Fruit fly (Drosophila melanogaster) whole organism, embryonic: Measurements from ENCODE around the gene gish.
A peak's percentile ranks its signal among the peaks of the same experiment; 100 is the strongest.

Source experiments
- ATbp ChIP-seq: fragments of 200-800 bp; sonication (Bioruptor generic); optimal IDR thresholded peaks from 2 replicates; lab custom pipeline; 2017; ENCODE audit warnings: missing biosample characterization, mild to moderate bottlenecking, missing genetic modification characterization, missing genetic modification reagents
- CG1024 ChIP-seq: fragments of 200-800 bp; sonication (Bioruptor generic); IDR thresholded peaks from 2 replicates; pipeline ENCODE4 v1.3.6; 2022; ENCODE audit warnings: missing biosample characterization, missing genetic modification characterization
- CG10321 ChIP-seq: fragments of 200-800 bp; sonication (Bioruptor generic); IDR thresholded peaks from 2 replicates; pipeline ENCODE4 v1.3.6; 2022; ENCODE audit warnings: missing biosample characterization, missing genetic modification characterization
- CG10462 ChIP-seq: fragments of 200-800 bp; sonication (Bioruptor generic); optimal IDR thresholded peaks from 2 replicates; lab custom pipeline; 2016; ENCODE audit warnings: missing biosample characterization, missing genetic modification characterization
- CG10959 ChIP-seq: fragments of 200-800 bp; sonication (Bioruptor generic); IDR thresholded peaks from 2 replicates; pipeline ENCODE4 v1.3.6; 2022; ENCODE audit warnings: missing biosample characterization, missing genetic modification characterization
- CG14441 ChIP-seq: fragments of 200-800 bp; sonication (Bioruptor generic); IDR thresholded peaks from 2 replicates; pipeline ENCODE4 v1.3.6; 2022; ENCODE audit warnings: missing biosample characterization, missing genetic modification characterization
- CG15696 ChIP-seq: fragments of 200-800 bp; sonication (Bioruptor generic); optimal IDR thresholded peaks from 2 replicates; lab custom pipeline; 2019; ENCODE audit warnings: missing biosample characterization, mild to moderate bottlenecking, missing genetic modification characterization, moderate library complexity
- CG1603 ChIP-seq: fragments of 200-800 bp; sonication (Bioruptor generic); optimal IDR thresholded peaks from 2 replicates; lab custom pipeline; 2019; ENCODE audit warnings: missing biosample characterization, mild to moderate bottlenecking, missing genetic modification characterization, moderate library complexity
- CG17186 ChIP-seq: fragments of 200-800 bp; sonication (Bioruptor generic); optimal IDR thresholded peaks from 3 replicates; lab custom pipeline; 2017; ENCODE audit warnings: missing biosample characterization, missing genetic modification reagents, missing genetic modification characterization
- CG17912 ChIP-seq: fragments of 200-800 bp; sonication (Bioruptor generic); optimal IDR thresholded peaks from 2 replicates; lab custom pipeline; 2018; ENCODE audit warnings: missing biosample characterization, mild to moderate bottlenecking, missing genetic modification characterization
- CG18476 ChIP-seq: fragments of 200-800 bp; sonication (Bioruptor generic); optimal IDR thresholded peaks from 2 replicates; lab custom pipeline; 2016; ENCODE audit warnings: missing biosample characterization, mild to moderate bottlenecking, missing genetic modification characterization
- CG33557 ChIP-seq: fragments of 200-800 bp; sonication (Bioruptor generic); optimal IDR thresholded peaks from 2 replicates; lab custom pipeline; 2019; ENCODE audit warnings: missing biosample characterization, mild to moderate bottlenecking, missing genetic modification characterization, moderate library complexity
- CG4820 ChIP-seq: fragments of 200-800 bp; sonication (Bioruptor generic); optimal IDR thresholded peaks from 3 replicates; lab custom pipeline; 2016; ENCODE audit warnings: missing biosample characterization, missing genetic modification characterization
- CG6254 ChIP-seq: fragments of 200-800 bp; sonication (Bioruptor generic); optimal IDR thresholded peaks from 3 replicates; lab custom pipeline; 2017; ENCODE audit warnings: mild to moderate bottlenecking, missing biosample characterization, missing genetic modification reagents, missing genetic modification characterization
- CG6654 ChIP-seq: fragments of 200-800 bp; sonication (Bioruptor generic); optimal IDR thresholded peaks from 2 replicates; lab custom pipeline; 2017; ENCODE audit warnings: missing biosample characterization, mild to moderate bottlenecking, missing genetic modification characterization
- CG6791 ChIP-seq: fragments of 200-800 bp; sonication (Bioruptor generic); IDR thresholded peaks from 3 replicates; pipeline ENCODE4 v1.3.6; 2022; ENCODE audit warnings: missing biosample characterization, missing genetic modification characterization; ENCODE audit not compliant: partially characterized antibody
- CG7357 ChIP-seq: fragments of 200-800 bp; sonication (Bioruptor generic); IDR thresholded peaks from 3 replicates; pipeline ENCODE4 v1.3.6; 2022; ENCODE audit warnings: missing biosample characterization, missing genetic modification characterization
- CHES-1-like ChIP-seq: fragments of 200-800 bp; sonication (Bioruptor generic); optimal IDR thresholded peaks from 2 replicates; lab custom pipeline; 2016; ENCODE audit warnings: missing biosample characterization, missing genetic modification characterization
- D ChIP-seq, 2 experiments: fragments of 200-800 bp in 1 of 2; fragments of >200 bp in 1 of 2; sonication (Bioruptor generic) in 1 of 2; optimal IDR thresholded peaks; 2 replicates in 1 of 2; 3 replicates in 1 of 2; lab custom pipeline; 2017; ENCODE audit warnings: mild to moderate bottlenecking in 1 of 2, missing biosample characterization in 1 of 2, missing genetic modification characterization in 1 of 2, missing genetic modification reagents in 1 of 2
- Drgx ChIP-seq: fragments of 200-800 bp; sonication (Bioruptor generic); IDR thresholded peaks from 2 replicates; pipeline ENCODE4 v1.3.6; 2022; ENCODE audit warnings: missing biosample characterization, missing genetic modification characterization
- HLHmδ ChIP-seq: fragments of 200-800 bp; sonication (Bioruptor generic); optimal IDR thresholded peaks from 2 replicates; lab custom pipeline; 2018; ENCODE audit warnings: missing biosample characterization, mild to moderate bottlenecking, missing genetic modification characterization, moderate library complexity
- Hr3 ChIP-seq: fragments of 200-800 bp; sonication (Bioruptor generic); optimal IDR thresholded peaks from 3 replicates; lab custom pipeline; 2016; ENCODE audit warnings: missing biosample characterization, missing genetic modification characterization
- Med ChIP-seq: fragments of 200-800 bp; sonication (Bioruptor generic); peaks from one replicate; lab custom pipeline; 2016; ENCODE audit warnings: missing biosample characterization, missing genetic modification characterization, mild to moderate bottlenecking, inconsistent platforms, moderate library complexity
- Opbp ChIP-seq: fragments of 200-800 bp; sonication (Bioruptor generic); IDR thresholded peaks from 3 replicates; pipeline ENCODE4 v1.3.6; 2022; ENCODE audit warnings: missing biosample characterization, missing genetic modification characterization; ENCODE audit not compliant: partially characterized antibody
- Sox100B ChIP-seq: fragments of 200-800 bp; sonication (Bioruptor generic); optimal IDR thresholded peaks from 3 replicates; lab custom pipeline; 2018; ENCODE audit warnings: missing biosample characterization, mild to moderate bottlenecking, missing genetic modification characterization
- Xrp1 ChIP-seq: fragments of 200-800 bp; sonication (Bioruptor generic); IDR thresholded peaks from 2 replicates; pipeline ENCODE4 v1.3.6; 2022; ENCODE audit warnings: missing biosample characterization, missing genetic modification characterization
- ac ChIP-seq: fragments of 200-800 bp; sonication (Bioruptor generic); optimal IDR thresholded peaks from 3 replicates; lab custom pipeline; 2017; ENCODE audit warnings: missing biosample characterization, mild to moderate bottlenecking, missing genetic modification characterization
- br ChIP-seq: fragments of >200 bp; optimal IDR thresholded peaks from 2 replicates; lab custom pipeline; 2017
- bsh ChIP-seq, 2 experiments: fragments of 200-800 bp; sonication (Bioruptor generic); optimal IDR thresholded peaks; 2 replicates each; lab custom pipeline; 2017 to 2018; ENCODE audit warnings: mild to moderate bottlenecking in 2 of 2, missing biosample characterization in 2 of 2, missing genetic modification characterization in 2 of 2, moderate library complexity in 1 of 2
- cad ChIP-seq: fragments of >200 bp; optimal IDR thresholded peaks from 2 replicates; lab custom pipeline; 2017; ENCODE audit warnings: missing biosample characterization, missing genetic modification characterization
- chinmo ChIP-seq: fragments of 200-800 bp; sonication (Bioruptor generic); IDR thresholded peaks from 4 replicates; pipeline ENCODE4 v1.3.6; 2022; ENCODE audit warnings: missing biosample characterization, missing genetic modification characterization; ENCODE audit not compliant: partially characterized antibody
- ci ChIP-seq: fragments of 200-800 bp; sonication (Bioruptor generic); IDR thresholded peaks from 3 replicates; pipeline ENCODE4 v1.3.6; 2022; ENCODE audit warnings: missing biosample characterization, missing genetic modification characterization
- dm ChIP-seq: fragments of 200-800 bp; sonication (Bioruptor generic); optimal IDR thresholded peaks from 3 replicates; lab custom pipeline; 2016; ENCODE audit warnings: missing biosample characterization, missing genetic modification characterization
- dpn ChIP-seq, 2 experiments: fragments of 200-800 bp; sonication (Bioruptor generic); optimal IDR thresholded peaks; 3 replicates each; lab custom pipeline; 2016; ENCODE audit warnings: missing biosample characterization in 2 of 2, missing genetic modification characterization in 2 of 2
- fd102C ChIP-seq: fragments of 200-800 bp; sonication (Bioruptor generic); optimal IDR thresholded peaks from 2 replicates; lab custom pipeline; 2018; ENCODE audit warnings: missing biosample characterization, mild to moderate bottlenecking, missing genetic modification characterization, moderate library complexity
- jumu ChIP-seq: fragments of 200-800 bp; sonication (Bioruptor generic); optimal IDR thresholded peaks from 3 replicates; lab custom pipeline; 2016; ENCODE audit warnings: missing biosample characterization, missing genetic modification characterization
- kni ChIP-seq: fragments of 200-800 bp; sonication (Bioruptor generic); optimal IDR thresholded peaks from 3 replicates; lab custom pipeline; 2017; ENCODE audit warnings: mild to moderate bottlenecking, missing biosample characterization, missing genetic modification reagents, missing genetic modification characterization
- lov ChIP-seq, 2 experiments: fragments of 200-800 bp in 1 of 2; fragments of >200 bp in 1 of 2; sonication (Bioruptor generic) in 1 of 2; IDR thresholded peaks in 1 of 2; optimal IDR thresholded peaks in 1 of 2; 2 replicates in 1 of 2; 3 replicates in 1 of 2; pipeline versions ENCODE4 v1.3.6 to Lab custom; 2017 to 2022; ENCODE audit warnings: missing biosample characterization in 1 of 2, missing genetic modification characterization in 1 of 2
- mam ChIP-seq: fragments of 200-800 bp; sonication (Bioruptor generic); optimal IDR thresholded peaks from 3 replicates; lab custom pipeline; 2016; ENCODE audit warnings: missing biosample characterization, missing genetic modification characterization
- sc ChIP-seq, 3 experiments: fragments of >200 bp in 2 of 3; fragments of 200-800 bp in 1 of 3; sonication (Bioruptor generic) in 1 of 3; optimal IDR thresholded peaks; 2 replicates in 2 of 3; 3 replicates in 1 of 3; lab custom pipeline; 2017; ENCODE audit warnings: mild to moderate bottlenecking in 1 of 3, missing biosample characterization in 1 of 3, missing genetic modification characterization in 1 of 3, missing genetic modification reagents in 1 of 3
- sd ChIP-seq: fragments of 200-800 bp; sonication (Bioruptor generic); optimal IDR thresholded peaks from 3 replicates; lab custom pipeline; 2018; ENCODE audit warnings: missing biosample characterization, mild to moderate bottlenecking, missing genetic modification characterization, moderate library complexity
- sens ChIP-seq: fragments of 200-800 bp; sonication (Bioruptor generic); peaks from one replicate; lab custom pipeline; 2016; ENCODE audit warnings: missing biosample characterization, missing genetic modification characterization
- so ChIP-seq: fragments of 200-800 bp; sonication (Bioruptor generic); IDR thresholded peaks from 3 replicates; pipeline ENCODE4 v1.3.6; 2022; ENCODE audit warnings: missing biosample characterization, missing genetic modification characterization
- sqz ChIP-seq: fragments of 200-800 bp; sonication (Bioruptor generic); optimal IDR thresholded peaks from 3 replicates; lab custom pipeline; 2018; ENCODE audit warnings: missing biosample characterization, mild to moderate bottlenecking, missing genetic modification characterization
- tll ChIP-seq, 2 experiments: fragments of 200-800 bp in 1 of 2; fragments of >200 bp in 1 of 2; sonication (Bioruptor generic) in 1 of 2; optimal IDR thresholded peaks; 2 replicates each; lab custom pipeline; 2017 to 2019; ENCODE audit warnings: missing biosample characterization in 2 of 2, missing genetic modification characterization in 2 of 2, mild to moderate bottlenecking in 1 of 2, moderate library complexity in 1 of 2
- z ChIP-seq: fragments of 200-800 bp; sonication (Bioruptor generic); IDR thresholded peaks from 3 replicates; pipeline ENCODE4 v1.3.6; 2022; ENCODE audit warnings: missing biosample characterization, missing genetic modification characterization

gish gene

DNA sequence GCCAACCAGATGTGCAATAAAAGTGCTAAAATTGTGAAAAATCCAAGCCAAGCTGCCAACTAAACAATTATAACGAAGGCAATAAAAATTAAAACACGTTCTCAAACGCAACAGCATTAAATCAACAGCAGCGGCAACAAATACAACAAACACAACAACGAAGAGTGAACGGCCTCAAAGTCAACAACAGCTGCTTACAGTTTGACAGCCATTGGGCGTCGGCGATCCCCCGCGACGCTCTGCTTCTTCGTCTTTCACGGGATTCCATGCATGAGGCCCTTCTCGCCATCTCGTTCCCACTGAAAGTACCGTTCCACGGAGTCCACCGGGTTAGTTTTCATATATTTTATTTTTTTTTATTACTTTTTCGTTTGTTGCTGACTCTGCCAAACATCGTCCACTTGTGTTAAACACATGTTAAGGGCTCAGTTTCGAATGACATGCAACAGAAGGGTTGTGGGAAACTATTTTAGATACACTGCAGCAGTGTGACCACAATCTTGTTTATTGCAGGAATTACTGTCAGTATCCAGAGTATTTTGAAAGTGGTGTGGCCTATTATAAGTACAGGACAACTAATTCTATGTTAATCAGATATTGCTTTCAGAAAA lies 9.9 kb downstream of the gish start:
- peak; percentile 7 for TF ChIP-seq fd102C (GFP tag; lab: Kevin White, UChicago)
- TF ChIP-seq CG7357 = 0 out of 3 replicates have a peak, but pooled peaks have one; percentile 32
- peak; percentile 76 for TF ChIP-seq sqz (GFP tag; lab: Kevin White, UChicago)
- peak; percentile 81 for TF ChIP-seq kni
- TF ChIP-seq CG14441 = 0 out of 2 replicates have a peak, but pooled peaks have one; percentile 33
- no peak for TF ChIP-seq lov (optimal IDR thresholded peaks at IDR 0.05; lab: Kevin White, UChicago)
- TF ChIP-seq lov (GFP tag; IDR thresholded peaks at IDR 0.05; lab: Robert Waterston, UW) = 0 out of 3 replicates have a peak, but pooled peaks have one; percentile 54
- peak; percentile 66; the same call in 2 of the 3 replicates for TF ChIP-seq z (GFP tag; lab: Robert Waterston, UW)
- peak; percentile 72 for TF ChIP-seq Med (GFP tag; lab: Kevin White, UChicago)
- peak; percentile 0 for TF ChIP-seq CHES-1-like
- TF ChIP-seq ac (GFP tag; lab: Kevin White, UChicago) = peak; percentile 36
- peak; percentile 19 for TF ChIP-seq ATbp (GFP tag; lab: Kevin White, UChicago)
- TF ChIP-seq tll (GFP tag; optimal IDR thresholded peaks at IDR 0.05; lab: Kevin White, UChicago) = peak in 1 of 2 experiments; percentile 37
- TF ChIP-seq CG6791 (GFP tag; lab: Robert Waterston, UW) = peak; percentile 48; the same call in 1 of the 3 replicates
- peak; percentile 88 for TF ChIP-seq cad (GFP tag; lab: Kevin White, UChicago)
- TF ChIP-seq dpn (GFP tag; optimal IDR thresholded peaks at IDR 0.05; lab: Kevin White, UChicago) = peak in 1 of 2 experiments; percentile 7
- TF ChIP-seq CG33557 (GFP tag; lab: Kevin White, UChicago) = peak; percentile 2
- TF ChIP-seq CG18476 (GFP tag; lab: Kevin White, UChicago) = peak; percentile 1
- TF ChIP-seq CG10321 (GFP tag; lab: Robert Waterston, UW) = peak; percentile 32; the same call in 1 of the 2 replicates
- 0 out of 3 replicates have a peak, but pooled peaks have one; percentile 14 for TF ChIP-seq so (GFP tag; lab: Robert Waterston, UW)
- TF ChIP-seq br (lab: Kevin White, UChicago) = no peak
- TF ChIP-seq Opbp (GFP tag; lab: Robert Waterston, UW) = 0 out of 3 replicates have a peak, but pooled peaks have one; percentile 54
- no peak for TF ChIP-seq mam (GFP tag; lab: Kevin White, UChicago)
- TF ChIP-seq CG1024 (GFP tag; lab: Robert Waterston, UW) = peak; percentile 42; the same call in 1 of the 2 replicates
- TF ChIP-seq chinmo (GFP tag; lab: Robert Waterston, UW) = peak; percentile 75; the same call in 1 of the 4 replicates
- TF ChIP-seq Sox100B = peak; percentile 27
- no peak for TF ChIP-seq CG10959 (GFP tag; lab: Robert Waterston, UW)
- TF ChIP-seq CG4820 = peak; percentile 11
- no peak for TF ChIP-seq Hr3
- TF ChIP-seq CG6254 (GFP tag; lab: Kevin White, UChicago) = peak; percentile 11
- TF ChIP-seq CG17912 (GFP tag; lab: Kevin White, UChicago) = peak; percentile 2
- TF ChIP-seq dm = peak; percentile 45
- peak; percentile 16 for TF ChIP-seq sd (tag; lab: Kevin White, UChicago)
- peak; percentile 41 for TF ChIP-seq HLHmδ (GFP tag; lab: Kevin White, UChicago)
- TF ChIP-seq bsh (GFP tag; optimal IDR thresholded peaks at IDR 0.05; lab: Kevin White, UChicago) = peak in 1 of 2 experiments; percentile 12
- TF ChIP-seq Xrp1 = peak; percentile 24
- TF ChIP-seq CG15696 (tag; lab: Kevin White, UChicago) = peak; percentile 10
- no peak for TF ChIP-seq sc (optimal IDR thresholded peaks at IDR 0.05; lab: Kevin White, UChicago)
- peak; percentile 24 for TF ChIP-seq sc (GFP tag; optimal IDR thresholded peaks at IDR 0.05; lab: Kevin White, UChicago)
- peak; percentile 58 for TF ChIP-seq sens (GFP tag; lab: Kevin White, UChicago)
- TF ChIP-seq CG10462 (GFP tag; lab: Kevin White, UChicago) = peak; percentile 33
- no peak for TF ChIP-seq D (optimal IDR thresholded peaks at IDR 0.05; lab: Kevin White, UChicago)
- peak; percentile 38 for TF ChIP-seq D (GFP tag; optimal IDR thresholded peaks at IDR 0.05; lab: Kevin White, UChicago)
- TF ChIP-seq CG17186 (GFP tag; lab: Kevin White, UChicago) = no peak
- peak; percentile 6 for TF ChIP-seq CG1603 (tag; lab: Kevin White, UChicago)
- peak; percentile 43; the same call in 1 of the 3 replicates for TF ChIP-seq ci (GFP tag; lab: Robert Waterston, UW)
- TF ChIP-seq CG6654 (GFP tag; lab: Kevin White, UChicago) = peak; percentile 98
- 0 out of 2 replicates have a peak, but pooled peaks have one; percentile 7 for TF ChIP-seq Drgx (GFP tag; lab: Robert Waterston, UW)
- no peak for TF ChIP-seq jumu (GFP tag; lab: Kevin White, UChicago)
